Worm (Caenorhabditis elegans) whole organism, early embryonic: ENCODE measurements around the gene pat-3.

ENCODE experiments used
- B0310.2 ChIP-seq: sonication (generic microtip); optimal IDR thresholded peaks from 2 replicates; lab custom pipeline; 2016; ENCODE audit warnings: mild to moderate bottlenecking, missing genetic modification characterization, missing compliant biosample characterization
- F13C5.2 ChIP-seq: sonication (generic microtip); optimal IDR thresholded peaks from 2 replicates; lab custom pipeline; 2017; ENCODE audit warnings: mild to moderate bottlenecking, missing genetic modification characterization, inconsistent platforms, missing compliant biosample characterization
- aly-1 ChIP-seq: sonication (generic microtip); optimal IDR thresholded peaks from 2 replicates; lab custom pipeline; 2016; ENCODE audit warnings: missing genetic modification characterization, missing compliant biosample characterization
- ama-1 ChIP-seq: fragments of 150-350 bp; optimal IDR thresholded peaks from 2 replicates; lab custom pipeline; 2014
- ceh-13 ChIP-seq: fragments of 200-800 bp; sonication (Bioruptor generic); optimal IDR thresholded peaks from 2 replicates; lab custom pipeline; 2018; ENCODE audit warnings: mild to moderate bottlenecking, missing genetic modification characterization, missing compliant biosample characterization
- ceh-36 ChIP-seq: sonication (generic microtip); optimal IDR thresholded peaks from 2 replicates; lab custom pipeline; 2016; ENCODE audit warnings: missing genetic modification characterization, inconsistent platforms, missing compliant biosample characterization
- ets-7 ChIP-seq: sonication (generic microtip); optimal IDR thresholded peaks from 2 replicates; lab custom pipeline; 2016; ENCODE audit warnings: missing genotype, missing genetic modification characterization, missing compliant biosample characterization
- flt-1 ChIP-seq: fragments of 200-800 bp; sonication (Bioruptor generic); IDR thresholded peaks from 2 replicates; pipeline ENCODE4 v1.3.6; 2022; ENCODE audit warnings: missing genetic modification characterization, missing compliant biosample characterization
- hmbx-1 ChIP-seq: sonication (generic microtip); optimal IDR thresholded peaks from 2 replicates; lab custom pipeline; 2016; ENCODE audit warnings: mild to moderate bottlenecking, missing genetic modification characterization, missing compliant biosample characterization
- hmg-4 ChIP-seq: fragments of 200-800 bp; sonication (Bioruptor generic); optimal IDR thresholded peaks from 2 replicates; lab custom pipeline; 2018; ENCODE audit warnings: mild to moderate bottlenecking, missing genetic modification characterization, missing compliant biosample characterization
- pes-1 ChIP-seq: fragments of 200-800 bp; sonication (Bioruptor generic); IDR thresholded peaks from 2 replicates; pipeline ENCODE4 v1.3.6; 2022; ENCODE audit warnings: missing genetic modification reagents, missing genetic modification characterization, missing compliant biosample characterization
- scrt-1 ChIP-seq: fragments of 200-800 bp; sonication (Bioruptor generic); IDR thresholded peaks from 2 replicates; pipeline ENCODE4 v1.3.6; 2022; ENCODE audit warnings: missing genetic modification characterization, missing compliant biosample characterization
- tbx-37 ChIP-seq: fragments of 200-800 bp; sonication (Bioruptor generic); conservative IDR thresholded peaks from 2 replicates; pipeline ENCODE4 v1.3.6; 2022; ENCODE audit warnings: missing genetic modification reagents, missing genetic modification characterization, missing compliant biosample characterization
- tra-4 ChIP-seq: sonication (generic microtip); optimal IDR thresholded peaks from 2 replicates; lab custom pipeline; 2017; ENCODE audit warnings: missing genetic modification characterization, missing compliant biosample characterization

DNA sequence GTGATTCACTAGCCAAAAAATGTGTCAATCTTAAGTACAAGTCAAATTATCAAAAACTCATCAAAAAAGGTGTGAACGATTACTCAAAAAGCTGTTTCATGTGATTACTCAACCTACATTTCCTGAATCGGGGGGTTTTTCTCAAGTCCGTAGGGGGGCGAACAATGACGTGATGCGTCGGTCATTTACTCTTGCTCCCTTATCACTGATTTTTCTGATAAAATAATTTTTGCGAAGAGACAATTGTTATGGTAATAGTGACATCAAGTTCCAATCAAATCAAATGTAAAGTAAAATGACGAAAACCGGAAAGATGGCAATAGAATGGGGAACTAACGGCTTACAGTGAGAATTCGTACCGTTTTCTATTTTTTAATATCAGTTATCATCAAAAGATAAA, 20.0 kb downstream of the pat-3 start:
- TF ChIP-seq ama-1 (no peak), tbx-37 (no peak), F13C5.2 (tag; lab: Kevin White, UChicago) (no peak), tra-4 (tag; lab: Kevin White, UChicago) (no peak), aly-1 (tag; lab: Kevin White, UChicago) (no peak), scrt-1 (GFP tag; lab: Robert Waterston, UW) (no peak), B0310.2 (tag; lab: Kevin White, UChicago) (no peak), ceh-36 (tag; lab: Kevin White, UChicago) (no peak), pes-1 (GFP tag; lab: Robert Waterston, UW) (no peak), ets-7 (tag; lab: Kevin White, UChicago) (no peak), flt-1 (GFP tag; lab: Robert Waterston, UW) (no peak), hmbx-1 (tag; lab: Kevin White, UChicago) (no peak), ceh-13 (no peak), hmg-4 (GFP tag; lab: Kevin White, UChicago) (no peak)
